Worm (Caenorhabditis elegans): ENCODE data around the gene D2062.4.
A peak's percentile ranks its signal among the peaks of the same experiment; 100 is the strongest.
"Not testable (repeated sequence)": the region's sequence is repeated elsewhere in the genome, so short reads cannot be mapped to it uniquely, and the experiment has no call there.

D2062.4 gene

DNA sequence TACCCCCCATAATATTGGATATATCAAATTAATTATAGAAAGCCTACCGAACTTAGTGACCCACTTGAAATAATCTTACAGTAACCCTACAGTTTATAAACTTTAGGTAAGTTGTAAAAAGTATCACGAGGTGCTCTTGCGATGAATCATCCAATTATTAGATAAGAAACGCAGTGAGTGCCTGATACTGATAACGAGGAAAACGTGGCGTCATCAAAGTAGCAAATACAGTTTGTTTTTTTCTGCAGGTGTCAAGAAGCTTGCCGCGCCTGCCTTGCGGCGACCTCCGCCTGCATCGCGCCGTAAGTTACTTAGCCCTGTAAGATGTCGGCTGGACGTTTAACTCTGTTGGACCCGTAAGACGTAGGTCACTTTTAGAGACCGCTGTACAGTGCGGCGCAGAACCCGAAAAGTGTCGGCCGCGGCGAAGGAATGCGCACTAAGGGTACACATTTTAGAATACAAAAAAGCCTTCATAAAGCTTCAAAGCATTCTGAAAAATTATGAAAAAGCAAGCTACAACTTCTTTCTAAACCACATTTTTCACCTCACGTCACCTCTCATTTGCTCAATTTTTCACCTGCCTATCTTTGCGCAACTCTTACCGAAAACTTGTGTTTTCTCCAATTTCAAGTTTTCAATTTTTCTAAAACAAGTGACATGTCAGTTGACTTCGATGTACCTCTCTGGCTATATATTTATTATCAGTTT, 12.8 kb upstream of the D2062.4 start, which contains the start of gene sri-38 (continued):
- TF ChIP-seq madf-5 (GFP tag; IDR thresholded peaks at IDR 0.05) = no peak
- TF ChIP-seq attf-4 (tag; optimal IDR thresholded peaks at IDR 0.05) = no peak
- TF ChIP-seq ceh-32 (tag; optimal IDR thresholded peaks at IDR 0.05; ENCODE audit: poor library complexity) = no peak
- TF ChIP-seq unc-39 (tag; optimal IDR thresholded peaks at IDR 0.05) = no peak
- no peak for TF ChIP-seq nhr-10 (tag; optimal IDR thresholded peaks at IDR 0.05)
- TF ChIP-seq daf-16 (GFP tag; optimal IDR thresholded peaks at IDR 0.05) = no peak
- peak; percentile 49 for TF ChIP-seq daf-16 (tag; optimal IDR thresholded peaks at IDR 0.05)
- peak; percentile 45 for TF ChIP-seq nhr-102 (tag; optimal IDR thresholded peaks at IDR 0.05)
- TF ChIP-seq F26F4.8 (GFP tag; conservative IDR thresholded peaks at IDR 0.05) = no peak
- TF ChIP-seq Y75B8A.6 (GFP tag; IDR thresholded peaks at IDR 0.05) = no peak
- no peak for TF ChIP-seq aly-2 (tag; optimal IDR thresholded peaks at IDR 0.05)
- no peak for TF ChIP-seq snpc-4 (tag; optimal IDR thresholded peaks at IDR 0.05)
- no peak for TF ChIP-seq F10B5.3 (tag; optimal IDR thresholded peaks at IDR 0.05)
- TF ChIP-seq saeg-2 (GFP tag; IDR thresholded peaks at IDR 0.05) = no peak
- TF ChIP-seq mxl-3 (GFP tag; optimal IDR thresholded peaks at IDR 0.05) = peak; percentile 17
- no peak for TF ChIP-seq dve-1 (tag; optimal IDR thresholded peaks at IDR 0.05; ENCODE audit: insufficient read depth)
- TF ChIP-seq mxl-2 (GFP tag; conservative IDR thresholded peaks at IDR 0.05) = no peak
- no peak for TF ChIP-seq nhr-42 (GFP tag; IDR thresholded peaks at IDR 0.05)
- TF ChIP-seq zip-2 (tag; optimal IDR thresholded peaks at IDR 0.05) = no peak
- no peak for TF ChIP-seq hif-1 (tag; optimal IDR thresholded peaks at IDR 0.05)
- no peak for TF ChIP-seq ctbp-1 (GFP tag; IDR thresholded peaks at IDR 0.05)
- TF ChIP-seq dmd-6 (GFP tag; IDR thresholded peaks at IDR 0.05) = peak; percentile 62
- TF ChIP-seq zfp-3 (GFP tag; conservative IDR thresholded peaks at IDR 0.05) = no peak
- TF ChIP-seq lin-29 (GFP tag; IDR thresholded peaks at IDR 0.05) = no peak
- peak; percentile 67 for TF ChIP-seq hlh-11 (tag; optimal IDR thresholded peaks at IDR 0.05)
- TF ChIP-seq arid-1 (GFP tag; conservative IDR thresholded peaks at IDR 0.05) = no peak
- TF ChIP-seq nhr-111 (GFP tag; optimal IDR thresholded peaks at IDR 0.05) = no peak
- no peak for TF ChIP-seq fos-1 (tag; optimal IDR thresholded peaks at IDR 0.05)
- no peak for TF ChIP-seq rbr-2 (tag; optimal IDR thresholded peaks at IDR 0.05)
- no peak for TF ChIP-seq ceh-20 (GFP tag; IDR thresholded peaks at IDR 0.05)
- TF ChIP-seq skn-1 (tag; optimal IDR thresholded peaks at IDR 0.05) = no peak
- TF ChIP-seq tag-97 (GFP tag; IDR thresholded peaks at IDR 0.05) = no peak
- TF ChIP-seq zag-1 (tag; optimal IDR thresholded peaks at IDR 0.05) = no peak
- TF ChIP-seq cey-2 (tag; optimal IDR thresholded peaks at IDR 0.05; ENCODE audit: borderline replicate concordance, insufficient read depth) = no peak

DNA sequence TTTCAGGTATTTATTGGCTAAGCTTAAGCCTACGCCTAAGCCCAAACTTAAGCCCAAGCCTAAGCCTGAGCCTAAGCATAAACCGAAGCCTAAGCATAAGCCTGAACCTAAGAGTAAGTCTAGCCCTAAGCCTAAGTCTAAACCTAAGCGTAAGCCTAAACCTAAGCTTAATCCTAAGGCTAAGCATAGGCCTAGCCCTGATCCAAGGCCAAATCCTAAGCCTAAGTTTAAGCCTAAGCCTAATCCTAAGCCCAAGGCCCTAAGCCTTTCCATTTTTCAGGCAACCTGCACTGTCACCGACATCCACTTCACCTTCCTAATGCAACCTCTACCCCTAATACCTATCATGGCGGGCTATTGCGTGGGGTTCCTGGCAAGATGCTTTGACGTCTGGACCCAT, 12.2 kb upstream of the D2062.4 start:
- TF ChIP-seq lin-15B (tag; optimal IDR thresholded peaks at IDR 0.05) = no peak

- TF ChIP-seq fkh-10 (GFP tag; optimal IDR thresholded peaks at IDR 0.05); zfp-2 (tag; optimal IDR thresholded peaks at IDR 0.05); lin-1 (GFP tag; IDR thresholded peaks at IDR 0.05): not testable (repeated sequence)
These were observed 10.9 kb upstream of the D2062.4 start, which contains the start of gene D2062.13 for ce11 chrII:2612278-2612677. Gene D2062.13 (plus strand): TSS chrII:2612578.
